Fruit fly (Drosophila melanogaster) whole organism, embryonic: ENCODE results near the gene Dsp1.

Source experiments
- B-H2 ChIP-seq: fragments of 200-800 bp; sonication (Bioruptor generic); optimal IDR thresholded peaks from 2 replicates; lab custom pipeline; 2018; ENCODE audit warnings: missing biosample characterization, mild to moderate bottlenecking, missing genetic modification characterization
- CG11398 ChIP-seq: fragments of 200-800 bp; sonication (Bioruptor generic); optimal IDR thresholded peaks from 2 replicates; lab custom pipeline; 2016; ENCODE audit warnings: missing biosample characterization, missing genetic modification characterization
- CG12155 ChIP-seq: fragments of 200-800 bp; sonication (Bioruptor generic); optimal IDR thresholded peaks from 3 replicates; lab custom pipeline; 2016; ENCODE audit warnings: missing biosample characterization, missing genetic modification characterization
- CG12236 ChIP-seq: fragments of 200-800 bp; sonication (Bioruptor generic); optimal IDR thresholded peaks from 2 replicates; lab custom pipeline; 2016; ENCODE audit warnings: missing biosample characterization, missing genetic modification characterization
- CG12659 ChIP-seq: fragments of 200-800 bp; sonication (Bioruptor generic); optimal IDR thresholded peaks from 3 replicates; lab custom pipeline; 2017; ENCODE audit warnings: mild to moderate bottlenecking, missing biosample characterization, missing genetic modification reagents, missing genetic modification characterization
- CG14050 ChIP-seq: fragments of 200-800 bp; sonication (Bioruptor generic); IDR thresholded peaks from 3 replicates; pipeline ENCODE4 v1.3.6; 2022; ENCODE audit warnings: missing biosample characterization, missing genetic modification characterization
- CG14710 ChIP-seq: fragments of 200-800 bp; sonication (Bioruptor generic); optimal IDR thresholded peaks from 3 replicates; lab custom pipeline; 2019; ENCODE audit warnings: missing biosample characterization, mild to moderate bottlenecking, missing genetic modification characterization, moderate library complexity
- CG1529 ChIP-seq: fragments of 200-800 bp; sonication (Bioruptor generic); optimal IDR thresholded peaks from 3 replicates; lab custom pipeline; 2018; ENCODE audit warnings: missing biosample characterization, missing genetic modification characterization
- CG15601 ChIP-seq: fragments of 200-800 bp; sonication (Bioruptor generic); optimal IDR thresholded peaks from 3 replicates; lab custom pipeline; 2019; ENCODE audit warnings: missing biosample characterization, mild to moderate bottlenecking, missing genetic modification characterization, moderate library complexity
- CG15696 ChIP-seq: fragments of 200-800 bp; sonication (Bioruptor generic); optimal IDR thresholded peaks from 2 replicates; lab custom pipeline; 2019; ENCODE audit warnings: missing biosample characterization, mild to moderate bottlenecking, missing genetic modification characterization, moderate library complexity
- CG1602 ChIP-seq: fragments of 200-800 bp; sonication (Bioruptor generic); optimal IDR thresholded peaks from 3 replicates; lab custom pipeline; 2016; ENCODE audit warnings: missing biosample characterization, missing genetic modification characterization
- CG17361 ChIP-seq: fragments of 200-800 bp; sonication (Bioruptor generic); IDR thresholded peaks from 3 replicates; pipeline ENCODE4 v1.3.6; 2022; ENCODE audit warnings: missing biosample characterization, missing genetic modification characterization
- CG17385 ChIP-seq: fragments of 200-800 bp; sonication (Bioruptor generic); optimal IDR thresholded peaks from 3 replicates; lab custom pipeline; 2018; ENCODE audit warnings: missing biosample characterization, mild to moderate bottlenecking, missing genetic modification characterization
- CG17829 ChIP-seq: fragments of 200-800 bp; optimal IDR thresholded peaks from 2 replicates; lab custom pipeline; 2019; ENCODE audit warnings: missing biosample characterization, mild to moderate bottlenecking, missing genetic modification characterization, moderate library complexity
- CG4707 ChIP-seq: fragments of 200-800 bp; sonication (Bioruptor generic); optimal IDR thresholded peaks from 2 replicates; lab custom pipeline; 2018; ENCODE audit warnings: missing biosample characterization, mild to moderate bottlenecking, missing genetic modification characterization, moderate library complexity
- CG4820 ChIP-seq: fragments of 200-800 bp; sonication (Bioruptor generic); optimal IDR thresholded peaks from 3 replicates; lab custom pipeline; 2016; ENCODE audit warnings: missing biosample characterization, missing genetic modification characterization
- CG5245 ChIP-seq: fragments of 200-800 bp; sonication (Bioruptor generic); optimal IDR thresholded peaks from 3 replicates; lab custom pipeline; 2016; ENCODE audit warnings: missing biosample characterization, missing genetic modification characterization
- CG6683 ChIP-seq: fragments of 200-800 bp; sonication (Bioruptor generic); optimal IDR thresholded peaks from 2 replicates; lab custom pipeline; 2017; ENCODE audit warnings: missing biosample characterization, mild to moderate bottlenecking, missing genetic modification characterization, missing genetic modification reagents
- CG6765 ChIP-seq: fragments of 200-800 bp; sonication (Bioruptor generic); optimal IDR thresholded peaks from 3 replicates; lab custom pipeline; 2017; ENCODE audit warnings: missing biosample characterization, mild to moderate bottlenecking, missing genetic modification characterization
- CG8089 ChIP-seq: fragments of 200-800 bp; sonication (Bioruptor generic); optimal IDR thresholded peaks from 3 replicates; lab custom pipeline; 2016; ENCODE audit warnings: missing biosample characterization, missing genetic modification characterization
- CG8478 ChIP-seq: fragments of >200 bp; optimal IDR thresholded peaks from 2 replicates; lab custom pipeline; 2018
- CG9727 ChIP-seq: fragments of 200-800 bp; sonication (Bioruptor generic); optimal IDR thresholded peaks from 3 replicates; lab custom pipeline; 2017; ENCODE audit warnings: missing biosample characterization, mild to moderate bottlenecking, missing genetic modification characterization
- Deaf1 ChIP-seq: fragments of 200-800 bp; optimal IDR thresholded peaks from 3 replicates; lab custom pipeline; 2019; ENCODE audit warnings: missing biosample characterization, mild to moderate bottlenecking, missing genetic modification characterization, moderate library complexity
- Dip3 ChIP-seq: fragments of 200-800 bp; sonication (Bioruptor generic); optimal IDR thresholded peaks from 3 replicates; lab custom pipeline; 2016; ENCODE audit warnings: missing biosample characterization, missing genetic modification characterization
- HmgD ChIP-seq: fragments of 200-800 bp; sonication (Bioruptor generic); optimal IDR thresholded peaks from 3 replicates; lab custom pipeline; 2016; ENCODE audit warnings: missing biosample characterization, missing genetic modification characterization
- Lpt ChIP-seq: fragments of >200 bp; optimal IDR thresholded peaks from 2 replicates; lab custom pipeline; 2018; ENCODE audit warnings: missing biosample characterization, missing genetic modification characterization
- NC2β ChIP-seq: fragments of 200-800 bp; sonication (Bioruptor generic); optimal IDR thresholded peaks from 2 replicates; lab custom pipeline; 2016; ENCODE audit warnings: missing biosample characterization, missing genetic modification characterization
- NK7.1 ChIP-seq: fragments of 200-800 bp; sonication (Bioruptor generic); optimal IDR thresholded peaks from 3 replicates; lab custom pipeline; 2016; ENCODE audit warnings: missing biosample characterization, missing genetic modification characterization
- Poxn ChIP-seq: fragments of 200-800 bp; sonication (Bioruptor generic); IDR thresholded peaks from 2 replicates; pipeline ENCODE4 v1.3.6; 2022; ENCODE audit warnings: missing biosample characterization, missing genetic modification characterization
- Vsx1 ChIP-seq: fragments of 200-800 bp; sonication (Bioruptor generic); optimal IDR thresholded peaks from 2 replicates; lab custom pipeline; 2017; ENCODE audit warnings: missing biosample characterization, mild to moderate bottlenecking, missing genetic modification characterization, missing genetic modification reagents
- ase ChIP-seq: fragments of 200-800 bp; sonication (Bioruptor generic); IDR thresholded peaks from 3 replicates; pipeline ENCODE4 v1.3.6; 2022; ENCODE audit warnings: missing biosample characterization, missing genetic modification characterization
- bsh ChIP-seq, 2 experiments: fragments of 200-800 bp; sonication (Bioruptor generic); optimal IDR thresholded peaks; 2 replicates each; lab custom pipeline; 2017 to 2018; ENCODE audit warnings: mild to moderate bottlenecking in 2 of 2, missing biosample characterization in 2 of 2, missing genetic modification characterization in 2 of 2, moderate library complexity in 1 of 2
- btn ChIP-seq: fragments of 200-800 bp; sonication (Bioruptor generic); optimal IDR thresholded peaks from 2 replicates; lab custom pipeline; 2016; ENCODE audit warnings: missing biosample characterization, missing genetic modification characterization
- caup ChIP-seq: fragments of 200-800 bp; sonication (Bioruptor generic); optimal IDR thresholded peaks from 3 replicates; lab custom pipeline; 2017; ENCODE audit warnings: missing biosample characterization, mild to moderate bottlenecking, missing genetic modification characterization, moderate library complexity; ENCODE audit not compliant: severe bottlenecking
- dmrt99B ChIP-seq: fragments of 200-800 bp; sonication (Bioruptor generic); optimal IDR thresholded peaks from 2 replicates; lab custom pipeline; 2018; ENCODE audit warnings: missing biosample characterization, mild to moderate bottlenecking, missing genetic modification characterization, moderate library complexity
- dpn ChIP-seq, 2 experiments: fragments of 200-800 bp; sonication (Bioruptor generic); optimal IDR thresholded peaks; 3 replicates each; lab custom pipeline; 2016; ENCODE audit warnings: missing biosample characterization in 2 of 2, missing genetic modification characterization in 2 of 2
- ems ChIP-seq: fragments of 200-800 bp; sonication (Bioruptor generic); optimal IDR thresholded peaks from 3 replicates; lab custom pipeline; 2016; ENCODE audit warnings: missing biosample characterization, missing genetic modification characterization
- hbn ChIP-seq: fragments of 200-800 bp; sonication (Bioruptor generic); IDR thresholded peaks from 2 replicates; pipeline ENCODE4 v1.3.6; 2022; ENCODE audit warnings: missing biosample characterization, missing genetic modification characterization; ENCODE audit not compliant: partially characterized antibody
- insv ChIP-seq, 2 experiments: fragments of 200-800 bp; sonication (Bioruptor generic); optimal IDR thresholded peaks; 3 replicates each; lab custom pipeline; 2016 to 2018; ENCODE audit warnings: missing biosample characterization in 2 of 2, missing genetic modification characterization in 2 of 2
- nerfin-1 ChIP-seq: fragments of 200-800 bp; sonication (Bioruptor generic); optimal IDR thresholded peaks from 3 replicates; lab custom pipeline; 2019; ENCODE audit warnings: missing biosample characterization, mild to moderate bottlenecking, missing genetic modification characterization, moderate library complexity
- pb ChIP-seq: fragments of 200-800 bp; sonication (Bioruptor generic); optimal IDR thresholded peaks from 3 replicates; lab custom pipeline; 2016; ENCODE audit warnings: missing biosample characterization, missing genetic modification characterization
- phol ChIP-seq: fragments of 200-800 bp; sonication (Bioruptor generic); optimal IDR thresholded peaks from 3 replicates; lab custom pipeline; 2018; ENCODE audit warnings: missing biosample characterization, mild to moderate bottlenecking, missing genetic modification characterization, moderate library complexity
- pros ChIP-seq: fragments of 200-800 bp; sonication (Bioruptor generic); optimal IDR thresholded peaks from 3 replicates; lab custom pipeline; 2019; ENCODE audit warnings: missing biosample characterization, mild to moderate bottlenecking, missing genetic modification characterization, moderate library complexity
- sim ChIP-seq: fragments of 200-800 bp; sonication (Bioruptor generic); IDR thresholded peaks from 2 replicates; pipeline ENCODE4 v1.3.6; 2022; ENCODE audit warnings: missing biosample characterization, missing genetic modification characterization
- sqz ChIP-seq: fragments of 200-800 bp; sonication (Bioruptor generic); optimal IDR thresholded peaks from 3 replicates; lab custom pipeline; 2018; ENCODE audit warnings: missing biosample characterization, mild to moderate bottlenecking, missing genetic modification characterization
- stwl ChIP-seq: fragments of 200-800 bp; sonication (Bioruptor generic); optimal IDR thresholded peaks from 3 replicates; lab custom pipeline; 2018; ENCODE audit warnings: missing biosample characterization, mild to moderate bottlenecking, missing genetic modification characterization, moderate library complexity
- trh ChIP-seq: fragments of 200-800 bp; sonication (Bioruptor generic); optimal IDR thresholded peaks from 2 replicates; lab custom pipeline; 2016; ENCODE audit warnings: missing biosample characterization, missing genetic modification characterization
- wek ChIP-seq: fragments of 200-800 bp; sonication (Bioruptor generic); optimal IDR thresholded peaks from 3 replicates; lab custom pipeline; 2018; ENCODE audit warnings: missing biosample characterization, mild to moderate bottlenecking, missing genetic modification characterization, moderate library complexity

The Dsp1 gene

dm6 chrX:16383667-16384515, 50.5 kb downstream of the Dsp1 start (continued):
- peak; percentile 78 for TF ChIP-seq CG14710
- peak; percentile 74 for TF ChIP-seq NK7.1
- TF ChIP-seq trh (GFP tag; lab: Kevin White, UChicago) = peak; percentile 40
- peak; percentile 89 for TF ChIP-seq CG15601 (tag; lab: Kevin White, UChicago)
- peak; percentile 28 for TF ChIP-seq Dip3
- peak; percentile 71 for TF ChIP-seq CG4707 (GFP tag; lab: Kevin White, UChicago)
- no peak; the same call in 1 of the 2 replicates for TF ChIP-seq Poxn (GFP tag; lab: Robert Waterston, UW)
- TF ChIP-seq CG8478 (lab: Kevin White, UChicago) = no peak
- TF ChIP-seq ase (GFP tag; lab: Robert Waterston, UW) = peak; percentile 8; the same call in 1 of the 3 replicates
- TF ChIP-seq insv (GFP tag; optimal IDR thresholded peaks at IDR 0.05; lab: Kevin White, UChicago) = peak; percentile 42 to 97
- TF ChIP-seq dpn (GFP tag; optimal IDR thresholded peaks at IDR 0.05; lab: Kevin White, UChicago) = peak; percentile 28 to 60
- peak; percentile 79 for TF ChIP-seq CG12659 (GFP tag; lab: Kevin White, UChicago)
- TF ChIP-seq B-H2 (GFP tag; lab: Kevin White, UChicago) = peak; percentile 86
- TF ChIP-seq NC2β (GFP tag; lab: Kevin White, UChicago) = peak; percentile 34
- TF ChIP-seq CG1602 (GFP tag; lab: Kevin White, UChicago) = peak; percentile 25
- TF ChIP-seq dmrt99B (tag; lab: Kevin White, UChicago) = no peak
- TF ChIP-seq CG4820 (GFP tag; lab: Kevin White, UChicago) = peak; percentile 4
- TF ChIP-seq CG17361 (GFP tag; lab: Robert Waterston, UW) = no peak; the same call in 2 of the 3 replicates
- peak in 1 of 2 experiments; percentile 80 for TF ChIP-seq bsh (GFP tag; optimal IDR thresholded peaks at IDR 0.05; lab: Kevin White, UChicago)
- peak; percentile 24 for TF ChIP-seq CG12155 (GFP tag; lab: Kevin White, UChicago)
- no peak for TF ChIP-seq sqz (GFP tag; lab: Kevin White, UChicago)
- TF ChIP-seq Lpt = no peak
- TF ChIP-seq CG9727 (GFP tag; lab: Kevin White, UChicago) = peak; percentile 76
- peak; percentile 68 for TF ChIP-seq CG11398 (GFP tag; lab: Kevin White, UChicago)
- peak; percentile 68 for TF ChIP-seq CG17385 (GFP tag; lab: Kevin White, UChicago)
- peak; percentile 62 for TF ChIP-seq CG1529 (GFP tag; lab: Kevin White, UChicago)
- peak; percentile 47 for TF ChIP-seq CG12236
- no peak for TF ChIP-seq ems
- TF ChIP-seq CG8089 = peak; percentile 52
- TF ChIP-seq Vsx1 (GFP tag; lab: Kevin White, UChicago) = no peak
- TF ChIP-seq stwl (tag; lab: Kevin White, UChicago) = no peak
- TF ChIP-seq CG5245 (GFP tag; lab: Kevin White, UChicago) = peak; percentile 15
- TF ChIP-seq sim (GFP tag; lab: Robert Waterston, UW) = peak; percentile 37; the same call in 1 of the 2 replicates
- no peak for TF ChIP-seq hbn (GFP tag; lab: Robert Waterston, UW)
- TF ChIP-seq CG15696 (tag; lab: Kevin White, UChicago) = peak; percentile 90
- TF ChIP-seq nerfin-1 (tag; lab: Kevin White, UChicago) = peak; percentile 82
- TF ChIP-seq pb (GFP tag; lab: Kevin White, UChicago) = no peak
- peak; percentile 38 for TF ChIP-seq pros (GFP tag; lab: Kevin White, UChicago)
- peak; percentile 10 for TF ChIP-seq btn (GFP tag; lab: Kevin White, UChicago)
- TF ChIP-seq phol (tag; lab: Kevin White, UChicago) = peak; percentile 4
- TF ChIP-seq CG17829 (tag; lab: Kevin White, UChicago) = peak; percentile 50
- TF ChIP-seq CG6765 (GFP tag; lab: Kevin White, UChicago) = peak; percentile 89
- TF ChIP-seq CG6683 (GFP tag; lab: Kevin White, UChicago) = peak; percentile 80
- TF ChIP-seq wek = peak; percentile 84
- no peak for TF ChIP-seq HmgD (GFP tag; lab: Kevin White, UChicago)
- peak; percentile 16; the same call in 1 of the 3 replicates for TF ChIP-seq CG14050 (GFP tag; lab: Robert Waterston, UW)
- TF ChIP-seq caup (GFP tag; lab: Kevin White, UChicago) = peak; percentile 92
- no peak for TF ChIP-seq Deaf1 (tag; lab: Kevin White, UChicago)
